Worm (Caenorhabditis elegans) whole organism, L2 larva: Measurements from ENCODE around the gene hot-6.

ENCODE experiments used
- R02D3.7 ChIP-seq: fragments of 150-350 bp; optimal IDR thresholded peaks from 2 replicates; lab custom pipeline; 2014; ENCODE audit warnings: missing biosample characterization, missing genetic modification characterization
- aly-2 ChIP-seq: fragments of 150-350 bp; optimal IDR thresholded peaks from 2 replicates; lab custom pipeline; 2014; ENCODE audit warnings: missing biosample characterization, missing genetic modification characterization
- ama-1 ChIP-seq: fragments of 150-350 bp; optimal IDR thresholded peaks from 2 replicates; lab custom pipeline; 2018; ENCODE audit warnings: inconsistent platforms
- egl-27 ChIP-seq: sonication (generic microtip); optimal IDR thresholded peaks from 3 replicates; lab custom pipeline; 2017; ENCODE audit warnings: missing biosample characterization, missing genetic modification reagents, missing genetic modification characterization
- elt-1 ChIP-seq: fragments of 150-350 bp; optimal IDR thresholded peaks from 2 replicates; lab custom pipeline; 2014; ENCODE audit warnings: missing biosample characterization, missing genetic modification characterization
- lin-13 ChIP-seq: fragments of 150-350 bp; optimal IDR thresholded peaks from 2 replicates; lab custom pipeline; 2014; ENCODE audit warnings: missing biosample characterization, missing genetic modification reagents, missing genetic modification characterization
- nhr-11 ChIP-seq: fragments of 150-350 bp; optimal IDR thresholded peaks from 2 replicates; lab custom pipeline; 2014; ENCODE audit warnings: missing biosample characterization, missing genetic modification characterization
- peb-1 ChIP-seq: fragments of 150-350 bp; optimal IDR thresholded peaks from 2 replicates; lab custom pipeline; 2014; ENCODE audit warnings: missing biosample characterization, missing genetic modification characterization
- skn-1 ChIP-seq: sonication (generic microtip); optimal IDR thresholded peaks from 2 replicates; lab custom pipeline; 2017; ENCODE audit warnings: missing biosample characterization, missing genetic modification characterization
- unc-39 ChIP-seq: fragments of 150-350 bp; optimal IDR thresholded peaks from 2 replicates; lab custom pipeline; 2014; ENCODE audit warnings: missing biosample characterization, missing genetic modification characterization
- unc-62 ChIP-seq: fragments of 150-350 bp; optimal IDR thresholded peaks from 2 replicates; lab custom pipeline; 2014; ENCODE audit warnings: missing biosample characterization, missing genetic modification reagents, missing genetic modification characterization
- ztf-4 ChIP-seq: fragments of 150-350 bp; optimal IDR thresholded peaks from 2 replicates; lab custom pipeline; 2014; ENCODE audit warnings: missing biosample characterization, missing genetic modification characterization

DNA sequence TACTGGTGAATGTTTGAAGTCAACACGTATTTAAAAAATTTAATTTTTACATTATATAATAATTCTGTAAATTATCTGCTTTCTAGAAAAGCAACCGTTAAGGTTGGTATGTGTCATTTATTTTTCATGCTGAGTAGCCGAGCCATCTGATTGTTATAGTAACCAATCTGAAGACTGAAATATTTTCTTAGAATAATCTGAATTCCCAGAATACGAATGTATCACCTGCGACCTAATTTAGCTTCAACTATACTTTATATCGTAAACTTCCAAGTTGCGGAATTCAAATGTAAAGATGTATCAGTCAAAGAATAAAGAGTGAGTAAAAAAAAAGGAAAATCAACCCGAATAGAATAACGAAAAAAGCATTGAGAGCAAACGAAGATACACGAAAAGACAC is 10.5 kb upstream of the hot-6 start:
- TF ChIP-seq peb-1 (tag; lab: Kevin White, UChicago) (no peak), skn-1 (no peak), unc-62 (GFP tag; lab: Kevin White, UChicago) (no peak), ama-1 (lab: Kevin White, UChicago) (no peak), elt-1 (tag; lab: Kevin White, UChicago) (no peak), nhr-11 (no peak), aly-2 (tag; lab: Kevin White, UChicago) (no peak), lin-13 (GFP tag; lab: Kevin White, UChicago) (no peak), R02D3.7 (tag; lab: Kevin White, UChicago) (no peak), unc-39 (tag; lab: Kevin White, UChicago) (no peak), egl-27 (tag; lab: Kevin White, UChicago) (no peak), ztf-4 (tag; lab: Kevin White, UChicago) (no peak)
